Worm (Caenorhabditis elegans) whole organism, L2 larva: ENCODE data around the gene C31C9.7.

Experiments used
- C34F6.9 ChIP-seq: fragments of 150-350 bp; optimal IDR thresholded peaks from 2 replicates; lab custom pipeline; 2014; ENCODE audit warnings: missing biosample characterization, missing genetic modification characterization
- F13H6.1 ChIP-seq: sonication (generic microtip); optimal IDR thresholded peaks from 2 replicates; lab custom pipeline; 2016; ENCODE audit warnings: missing genetic modification characterization, missing compliant biosample characterization
- R02D3.7 ChIP-seq: fragments of 150-350 bp; optimal IDR thresholded peaks from 2 replicates; lab custom pipeline; 2014; ENCODE audit warnings: missing biosample characterization, missing genetic modification characterization
- Y55F3AM.14 ChIP-seq: fragments of 200-800 bp; sonication (Bioruptor generic); optimal IDR thresholded peaks from 2 replicates; lab custom pipeline; 2018; ENCODE audit warnings: mild to moderate bottlenecking, missing genetic modification characterization, missing compliant biosample characterization
- ZK546.5 ChIP-seq: sonication (generic microtip); optimal IDR thresholded peaks from 2 replicates; lab custom pipeline; 2017; ENCODE audit warnings: missing biosample characterization, missing genetic modification characterization
- blmp-1 ChIP-seq: sonication (generic microtip); optimal IDR thresholded peaks from 2 replicates; lab custom pipeline; 2017; ENCODE audit warnings: missing genetic modification characterization, mild to moderate bottlenecking, missing compliant biosample characterization, antibody characterized with exemption, moderate library complexity; ENCODE audit not compliant: insufficient read depth
- ceh-16 ChIP-seq: fragments of 150-350 bp; optimal IDR thresholded peaks from 2 replicates; lab custom pipeline; 2014; ENCODE audit warnings: missing biosample characterization, missing genetic modification characterization
- ceh-82 ChIP-seq: fragments of 150-350 bp; optimal IDR thresholded peaks from 2 replicates; lab custom pipeline; 2014; ENCODE audit warnings: missing biosample characterization, missing genetic modification characterization
- crh-2 ChIP-seq: sonication (generic microtip); optimal IDR thresholded peaks from 2 replicates; lab custom pipeline; 2017; ENCODE audit warnings: missing biosample characterization, missing genetic modification characterization
- dmd-4 ChIP-seq: sonication (generic microtip); optimal IDR thresholded peaks from 2 replicates; lab custom pipeline; 2017; ENCODE audit warnings: missing biosample characterization, missing genetic modification characterization
- egl-27 ChIP-seq: sonication (generic microtip); optimal IDR thresholded peaks from 3 replicates; lab custom pipeline; 2017; ENCODE audit warnings: missing biosample characterization, missing genetic modification reagents, missing genetic modification characterization
- elt-1 ChIP-seq: fragments of 150-350 bp; optimal IDR thresholded peaks from 2 replicates; lab custom pipeline; 2014; ENCODE audit warnings: missing biosample characterization, missing genetic modification characterization
- fos-1 ChIP-seq: fragments of 150-350 bp; optimal IDR thresholded peaks from 2 replicates; lab custom pipeline; 2014; ENCODE audit warnings: missing biosample characterization, missing genetic modification characterization
- gmeb-1 ChIP-seq: fragments of 150-350 bp; optimal IDR thresholded peaks from 2 replicates; lab custom pipeline; 2014; ENCODE audit warnings: missing biosample characterization, missing genetic modification characterization
- lin-11 ChIP-seq: fragments of 150-350 bp; sonication (generic microtip); optimal IDR thresholded peaks from 2 replicates; lab custom pipeline; 2014; ENCODE audit warnings: missing biosample characterization, missing genetic modification characterization, inconsistent platforms, mixed read lengths
- lin-13 ChIP-seq: fragments of 150-350 bp; optimal IDR thresholded peaks from 2 replicates; lab custom pipeline; 2014; ENCODE audit warnings: missing biosample characterization, missing genetic modification reagents, missing genetic modification characterization
- lin-39 ChIP-seq: fragments of 150-350 bp; optimal IDR thresholded peaks from 2 replicates; lab custom pipeline; 2014; ENCODE audit warnings: missing biosample characterization, missing genetic modification reagents, missing genetic modification characterization
- lsy-2 ChIP-seq, 2 experiments: fragments of 150-350 bp in 1 of 2; sonication (generic microtip) in 1 of 2; optimal IDR thresholded peaks; 2 replicates each; lab custom pipeline; 2014 to 2017; ENCODE audit warnings: missing biosample characterization in 2 of 2, missing genetic modification characterization in 2 of 2
- mab-5 ChIP-seq: fragments of 150-350 bp; optimal IDR thresholded peaks from 2 replicates; lab custom pipeline; 2014; ENCODE audit warnings: missing biosample characterization, missing genetic modification characterization
- mdl-1 ChIP-seq, 2 experiments: fragments of 150-350 bp in 1 of 2; sonication (generic microtip) in 1 of 2; optimal IDR thresholded peaks; 2 replicates each; lab custom pipeline; 2017; ENCODE audit warnings: missing biosample characterization in 2 of 2, missing genetic modification characterization in 2 of 2
- nhr-11 ChIP-seq: fragments of 150-350 bp; optimal IDR thresholded peaks from 2 replicates; lab custom pipeline; 2014; ENCODE audit warnings: missing biosample characterization, missing genetic modification characterization
- nhr-12 ChIP-seq: fragments of 150-350 bp; optimal IDR thresholded peaks from 2 replicates; lab custom pipeline; 2014; ENCODE audit warnings: missing biosample characterization, missing genetic modification characterization
- nhr-237 ChIP-seq: fragments of 150-350 bp; optimal IDR thresholded peaks from 2 replicates; lab custom pipeline; 2014; ENCODE audit warnings: missing biosample characterization, missing genetic modification characterization
- nhr-25 ChIP-seq: fragments of 150-350 bp; sonication (generic microtip); optimal IDR thresholded peaks from 3 replicates; lab custom pipeline; 2014; ENCODE audit warnings: missing biosample characterization, missing genetic modification characterization
- nhr-77 ChIP-seq: fragments of 150-350 bp; optimal IDR thresholded peaks from 2 replicates; lab custom pipeline; 2014; ENCODE audit warnings: missing biosample characterization, missing genetic modification characterization
- skn-1 ChIP-seq: sonication (generic microtip); optimal IDR thresholded peaks from 2 replicates; lab custom pipeline; 2017; ENCODE audit warnings: missing biosample characterization, missing genetic modification characterization
- sma-9 ChIP-seq, 2 experiments: fragments of 150-350 bp in 1 of 2; sonication (generic microtip) in 1 of 2; optimal IDR thresholded peaks; 2 replicates each; lab custom pipeline; 2014 to 2016; ENCODE audit warnings: missing genetic modification characterization in 2 of 2, mild to moderate bottlenecking in 1 of 2, missing biosample characterization in 1 of 2, missing compliant biosample characterization in 1 of 2, missing genetic modification reagents in 1 of 2, moderate library complexity in 1 of 2
- unc-39 ChIP-seq: fragments of 150-350 bp; optimal IDR thresholded peaks from 2 replicates; lab custom pipeline; 2014; ENCODE audit warnings: missing biosample characterization, missing genetic modification characterization
- unc-55 ChIP-seq: fragments of 150-350 bp; sonication (generic microtip); optimal IDR thresholded peaks from 3 replicates; lab custom pipeline; 2014; ENCODE audit warnings: missing biosample characterization, missing genetic modification reagents, missing genetic modification characterization
- ztf-11 ChIP-seq: sonication (generic microtip); optimal IDR thresholded peaks from 2 replicates; lab custom pipeline; 2017; ENCODE audit warnings: missing biosample characterization, missing genetic modification characterization

The C31C9.7 gene

DNA sequence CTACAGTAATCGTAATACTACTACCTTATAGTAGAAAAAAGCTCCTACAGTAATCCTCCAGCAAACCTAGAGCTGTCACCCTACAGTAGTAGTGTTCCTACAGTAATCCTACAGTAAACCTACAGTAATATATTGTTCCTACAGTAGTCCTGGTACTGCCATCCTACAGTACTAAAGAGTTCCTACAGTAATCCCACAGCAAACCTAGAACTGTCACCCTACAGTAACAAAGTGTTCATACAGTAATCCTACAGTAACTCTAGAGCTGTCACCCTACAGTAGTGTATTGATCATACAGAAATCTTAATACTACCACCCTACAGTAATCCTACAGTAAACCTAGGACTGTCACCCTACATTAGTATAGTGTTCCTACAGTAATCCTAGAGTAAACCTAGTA, 44.3 kb downstream of the C31C9.7 start:
- TF ChIP-seq lsy-2 (tag; optimal IDR thresholded peaks at IDR 0.05; lab: Kevin White, UChicago) (no peak), ceh-16 (tag; lab: Kevin White, UChicago) (no peak), egl-27 (tag; lab: Kevin White, UChicago) (no peak), mab-5 (tag; lab: Kevin White, UChicago) (no peak), lin-11 (tag; lab: Kevin White, UChicago) (no peak), nhr-12 (tag; lab: Kevin White, UChicago) (no peak), crh-2 (no peak), blmp-1 (tag; lab: Kevin White, UChicago) (no peak), elt-1 (tag; lab: Kevin White, UChicago) (no peak), C34F6.9 (tag; lab: Kevin White, UChicago) (no peak), dmd-4 (tag; lab: Kevin White, UChicago) (no peak), nhr-237 (tag; lab: Kevin White, UChicago) (no peak), sma-9 (GFP tag; optimal IDR thresholded peaks at IDR 0.05; lab: Kevin White, UChicago) (no peak), sma-9 (tag; optimal IDR thresholded peaks at IDR 0.05; lab: Kevin White, UChicago) (no peak), nhr-77 (tag; lab: Kevin White, UChicago) (no peak), lin-13 (GFP tag; lab: Kevin White, UChicago) (no peak)
- TF ChIP-seq, all 48 proteins: peak for 0

DNA sequence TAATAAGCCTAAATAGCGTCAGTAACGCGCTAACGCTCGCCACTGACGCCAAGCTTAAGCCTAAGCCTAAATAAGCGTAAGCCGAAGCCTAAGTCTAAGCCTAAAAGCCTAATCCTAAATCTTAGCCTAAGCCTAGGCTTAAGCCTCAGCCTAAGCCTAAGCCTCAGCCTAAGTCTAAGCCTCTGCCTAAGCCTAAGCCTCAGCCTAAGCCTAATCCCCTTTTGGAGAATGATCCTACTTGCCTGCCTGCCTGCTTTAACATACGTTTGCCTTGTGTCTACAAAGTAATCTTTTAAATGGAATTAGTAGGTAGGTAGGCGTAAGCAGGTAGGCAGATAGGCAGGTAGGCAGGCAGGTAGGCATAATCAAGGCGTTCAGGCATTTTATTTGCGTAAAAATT, 46.4 kb downstream of the C31C9.7 start:
- TF ChIP-seq dmd-4 (tag; lab: Kevin White, UChicago) (no peak), C34F6.9 (tag; lab: Kevin White, UChicago) (no peak), ZK546.5 (tag; lab: Kevin White, UChicago) (no peak), nhr-77 (tag; lab: Kevin White, UChicago) (no peak), mdl-1 (tag; optimal IDR thresholded peaks at IDR 0.05; lab: Kevin White, UChicago) (no peak), nhr-11 (tag; lab: Kevin White, UChicago) (no peak), ztf-11 (no peak)

DNA sequence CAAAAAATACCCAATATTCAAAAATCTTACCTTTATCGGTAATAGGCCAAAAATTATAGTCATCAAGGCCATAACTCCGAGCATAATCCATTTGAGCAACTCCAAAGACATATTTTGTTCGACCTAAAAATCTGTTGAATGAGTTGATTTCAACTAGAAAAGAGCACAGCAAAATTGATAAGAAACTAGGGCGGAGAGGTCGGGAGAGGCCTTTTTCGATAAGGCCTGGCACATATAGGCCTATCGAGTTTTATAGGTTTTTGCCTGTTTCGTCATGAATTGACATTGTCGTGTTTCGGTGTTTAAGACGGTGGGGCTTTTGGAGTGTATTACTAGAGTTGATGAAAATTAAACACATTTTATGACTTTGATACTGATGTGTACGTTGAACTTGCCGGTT, 46.8 kb downstream of the C31C9.7 start, which contains the start of gene zipt-2.3:
Gene zipt-2.3, minus strand, starts transcription at position 147 of the 400 bp plus-strand sequence.
- TF ChIP-seq ceh-82 (tag; lab: Kevin White, UChicago) (no peak), crh-2 (peak; percentile 21), unc-39 (tag; lab: Kevin White, UChicago) (no peak), elt-1 (tag; lab: Kevin White, UChicago) (no peak), nhr-11 (tag; lab: Kevin White, UChicago) (no peak), F13H6.1 (tag; lab: Kevin White, UChicago) (no peak), egl-27 (tag; lab: Kevin White, UChicago) (no peak), Y55F3AM.14 (GFP tag; lab: Kevin White, UChicago) (no peak), fos-1 (tag; lab: Kevin White, UChicago) (peak; percentile 38), dmd-4 (tag; lab: Kevin White, UChicago) (no peak)

DNA sequence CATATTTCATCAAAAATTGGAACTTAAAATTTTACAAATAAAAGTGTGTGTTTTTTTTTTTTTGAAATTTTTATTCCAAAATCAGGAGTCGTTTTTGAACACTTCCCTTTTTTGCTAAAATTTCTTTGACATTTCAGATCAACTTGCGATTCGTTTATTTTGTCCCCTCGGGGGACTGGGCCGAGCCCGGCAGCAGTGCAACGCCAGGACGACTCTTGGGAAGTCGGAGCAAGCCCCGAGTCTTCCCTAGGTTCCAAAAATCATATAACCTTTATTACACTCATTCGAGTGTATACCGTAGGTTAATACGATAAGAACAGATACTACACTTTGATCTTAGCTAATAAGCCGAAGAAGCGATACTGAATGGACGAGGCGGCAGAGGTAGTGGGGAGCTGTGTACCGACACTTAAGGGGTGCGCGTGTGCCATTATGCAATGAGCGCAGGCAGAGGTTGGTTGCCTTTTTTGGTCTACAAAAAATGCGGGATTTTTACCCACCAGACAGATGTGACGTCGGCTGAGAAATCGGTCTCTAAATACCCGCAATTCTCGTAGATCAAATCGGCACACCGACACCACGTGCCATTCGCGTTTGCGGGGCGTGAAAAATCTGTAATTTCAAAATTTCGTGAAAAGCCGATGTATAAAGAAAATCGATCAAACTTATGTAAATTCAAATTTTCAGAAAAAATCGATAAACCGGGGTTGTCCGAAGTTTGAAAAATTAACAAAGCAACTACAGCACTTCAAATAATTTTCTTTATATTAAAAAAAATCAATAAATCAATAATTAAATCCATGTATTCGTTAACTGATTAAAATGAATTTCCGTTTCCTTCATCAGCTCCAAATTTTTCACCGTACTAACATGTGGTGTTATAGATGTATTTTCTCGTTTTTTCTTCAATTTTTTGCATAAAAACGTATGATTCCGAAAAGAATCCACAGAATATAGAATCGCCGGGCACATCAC, 48.8 kb downstream of the C31C9.7 start:
- TF ChIP-seq nhr-25 (tag; lab: Kevin White, UChicago) (no peak), fos-1 (tag; lab: Kevin White, UChicago) (no peak), skn-1 (tag; lab: Kevin White, UChicago) (no peak), lin-39 (tag; lab: Kevin White, UChicago) (no peak), R02D3.7 (no peak), elt-1 (tag; lab: Kevin White, UChicago) (no peak), lin-11 (tag; lab: Kevin White, UChicago) (no peak), nhr-11 (tag; lab: Kevin White, UChicago) (no peak), dmd-4 (tag; lab: Kevin White, UChicago) (no peak), unc-55 (GFP tag; lab: Kevin White, UChicago) (no peak), sma-9 (GFP tag; optimal IDR thresholded peaks at IDR 0.05; lab: Kevin White, UChicago) (no peak), sma-9 (tag; optimal IDR thresholded peaks at IDR 0.05; lab: Kevin White, UChicago) (no peak), ztf-11 (no peak), gmeb-1 (no peak), nhr-237 (tag; lab: Kevin White, UChicago) (no peak)
